Fruit fly (Drosophila melanogaster): ENCODE results near the gene Set.
A peak's percentile ranks its signal among the peaks of the same experiment; 100 is the strongest.

The Set gene

dm6 chr3R:15275158-15275623, 11.8 kb downstream of the Set start, which contains the start of the genes Cp190 and CG4338 (continued):
- TF ChIP-seq CG6254 (GFP tag; optimal IDR thresholded peaks at IDR 0.05) (peak; percentile 93), cas (GFP tag; IDR thresholded peaks at IDR 0.05) (peak; percentile 88), dimm (GFP tag; IDR thresholded peaks at IDR 0.05) (peak; percentile 88), CG43689 (GFP tag; IDR thresholded peaks at IDR 0.05) (peak; percentile 85; the same call in 1 of the 2 replicates), bsh (GFP tag; optimal IDR thresholded peaks at IDR 0.05) (peak; percentile 87 to 98), CG10654 (GFP tag; optimal IDR thresholded peaks at IDR 0.05) (peak; percentile 97), CG8765 (GFP tag; IDR thresholded peaks at IDR 0.05) (peak; percentile 89), CG9817 (tag; optimal IDR thresholded peaks at IDR 0.05) (peak; percentile 99), PHDP (tag; optimal IDR thresholded peaks at IDR 0.05) (peak; percentile 99), dpn (GFP tag; optimal IDR thresholded peaks at IDR 0.05) (peak; percentile 94 to 98), gcm (GFP tag; optimal IDR thresholded peaks at IDR 0.05) (peak; percentile 99), ftz-f1 (GFP tag; optimal IDR thresholded peaks at IDR 0.05) (peak; percentile 63), run (tag; optimal IDR thresholded peaks at IDR 0.05) (peak; percentile 96), kah (GFP tag; optimal IDR thresholded peaks at IDR 0.05) (peak; percentile 95), croc (GFP tag; conservative IDR thresholded peaks at IDR 0.05) (peak; percentile 97), CG34376 (GFP tag; optimal IDR thresholded peaks at IDR 0.05) (peak; percentile 98), Tbp (GFP tag; optimal IDR thresholded peaks at IDR 0.05) (no peak), CG17361 (GFP tag; IDR thresholded peaks at IDR 0.05) (peak; percentile 99), CG1024 (GFP tag; IDR thresholded peaks at IDR 0.05) (peak; percentile 76), seq (GFP tag; IDR thresholded peaks at IDR 0.05) (peak; percentile 96), CG8388 (GFP tag; optimal IDR thresholded peaks at IDR 0.05) (peak; percentile 98), amos (GFP tag; IDR thresholded peaks at IDR 0.05; ENCODE audit: partially characterized antibody) (peak; percentile 88), jing (GFP tag; optimal IDR thresholded peaks at IDR 0.05) (peak; percentile 92), YL-1 (GFP tag; optimal IDR thresholded peaks at IDR 0.05) (peak; percentile 97), zf30C (GFP tag; optimal IDR thresholded peaks at IDR 0.05) (peak; percentile 59), usp (GFP tag; optimal IDR thresholded peaks at IDR 0.05) (no peak), CG2712 (tag; optimal IDR thresholded peaks at IDR 0.05) (peak; percentile 99), CG18599 (GFP tag; optimal IDR thresholded peaks at IDR 0.05) (peak; percentile 98), pum (GFP tag; optimal IDR thresholded peaks at IDR 0.05) (peak; percentile 91), Dp (GFP tag; optimal IDR thresholded peaks at IDR 0.05) (peak; percentile 52), CG13296 (GFP tag; optimal IDR thresholded peaks at IDR 0.05) (peak; percentile 99), CG7839 (tag; optimal IDR thresholded peaks at IDR 0.05) (peak; percentile 99), Mes4 (GFP tag; optimal IDR thresholded peaks at IDR 0.05) (peak; percentile 89), Dbx (GFP tag; IDR thresholded peaks at IDR 0.05) (peak; percentile 98), trh (GFP tag; optimal IDR thresholded peaks at IDR 0.05) (peak; percentile 95), bowl (GFP tag; IDR thresholded peaks at IDR 0.05) (peak; percentile 84), CG8290 (GFP tag; optimal IDR thresholded peaks at IDR 0.05) (peak; percentile 96), CG8290 (tag; optimal IDR thresholded peaks at IDR 0.05) (peak; percentile 90), her (GFP tag; optimal IDR thresholded peaks at IDR 0.05) (peak; percentile 52), prd (optimal IDR thresholded peaks at IDR 0.05) (no peak), prd (GFP tag; IDR thresholded peaks at IDR 0.05) (peak; percentile 98), HLH4C (GFP tag; IDR thresholded peaks at IDR 0.05; ENCODE audit: partially characterized antibody) (peak; percentile 74), lmd (GFP tag; IDR thresholded peaks at IDR 0.05) (peak; percentile 98), CG15514 (GFP tag; optimal IDR thresholded peaks at IDR 0.05) (peak; percentile 93), Aef1 (GFP tag; IDR thresholded peaks at IDR 0.05) (peak; percentile 93), pb (GFP tag; optimal IDR thresholded peaks at IDR 0.05) (peak; percentile 72), lov (optimal IDR thresholded peaks at IDR 0.05) (no peak), lov (GFP tag; IDR thresholded peaks at IDR 0.05) (peak; percentile 94), CG4707 (GFP tag; optimal IDR thresholded peaks at IDR 0.05) (peak; percentile 92), CG7271 (tag; optimal IDR thresholded peaks at IDR 0.05) (peak; percentile 96), tx (GFP tag; optimal IDR thresholded peaks at IDR 0.05) (peak; percentile 89), Ravus (GFP tag; IDR thresholded peaks at IDR 0.05) (peak; percentile 89)

Data from whole organism, embryonic.